Worm (Caenorhabditis elegans): ENCODE data around the gene C01G12.5.

- TF ChIP-seq lin-15B (tag; optimal IDR thresholded peaks at IDR 0.05) (no peak), nhr-237 (tag; optimal IDR thresholded peaks at IDR 0.05) (no peak), ZK546.5 (tag; optimal IDR thresholded peaks at IDR 0.05) (no peak), unc-62 (GFP tag; optimal IDR thresholded peaks at IDR 0.05) (no peak), jun-1 (tag; optimal IDR thresholded peaks at IDR 0.05) (no peak), elt-3 (tag; optimal IDR thresholded peaks at IDR 0.05) (no peak), ceh-9 (tag; optimal IDR thresholded peaks at IDR 0.05) (no peak), egl-5 (tag; optimal IDR thresholded peaks at IDR 0.05) (no peak), lin-39 (tag; optimal IDR thresholded peaks at IDR 0.05) (no peak)
Measured at ce11 chrII:14615735-14616134, 28.4 kb upstream of the C01G12.5 start, which contains the start of gene mltn-9.
